Worm (Caenorhabditis elegans) whole organism, L4 larva: ENCODE results near the gene Y97E10AR.8.

Experiments used
- D1046.2 ChIP-seq: fragments of 200-800 bp; sonication (Bioruptor generic); IDR thresholded peaks from 2 replicates; pipeline ENCODE4 v1.3.6; 2022; ENCODE audit warnings: missing genetic modification characterization, missing compliant biosample characterization
- F37D6.2 ChIP-seq: sonication (generic microtip); optimal IDR thresholded peaks from 2 replicates; lab custom pipeline; 2016; ENCODE audit warnings: mild to moderate bottlenecking, missing genetic modification characterization, missing compliant biosample characterization
- F44E2.7 ChIP-seq: fragments of 200-800 bp; sonication (Bioruptor generic); IDR thresholded peaks from 2 replicates; pipeline ENCODE4 v2.1.2; 2022; ENCODE audit warnings: missing genetic modification characterization, missing compliant biosample characterization
- R02D3.7 ChIP-seq: fragments of 150-350 bp; sonication (generic microtip); optimal IDR thresholded peaks from 3 replicates; lab custom pipeline; 2014; ENCODE audit warnings: missing biosample characterization, missing genetic modification characterization
- Y105C5A.15 ChIP-seq: fragments of 200-800 bp; sonication (Bioruptor generic); IDR thresholded peaks from 2 replicates; pipeline ENCODE4 v1.3.6; 2022; ENCODE audit warnings: missing genetic modification characterization, missing compliant biosample characterization
- Y48G9A.11 ChIP-seq: fragments of 200-800 bp; sonication (Bioruptor generic); IDR thresholded peaks from 2 replicates; pipeline ENCODE4 v1.3.6; 2022; ENCODE audit warnings: missing genetic modification reagents, missing genetic modification characterization, missing compliant biosample characterization
- Y75B8A.6 ChIP-seq: fragments of 200-800 bp; sonication (Bioruptor generic); IDR thresholded peaks from 2 replicates; pipeline ENCODE4 v1.3.6; 2022; ENCODE audit warnings: missing genetic modification reagents, missing genetic modification characterization, missing compliant biosample characterization
- ZK337.2 ChIP-seq: fragments of 200-800 bp; sonication (Bioruptor generic); IDR thresholded peaks from 2 replicates; pipeline ENCODE4 v1.3.6; 2022; ENCODE audit warnings: missing genetic modification reagents, missing genetic modification characterization, missing compliant biosample characterization
- arid-1 ChIP-seq: fragments of 200-800 bp; sonication (Bioruptor generic); conservative IDR thresholded peaks from 2 replicates; pipeline ENCODE4 v1.3.6; 2022; ENCODE audit warnings: missing genetic modification reagents, missing genetic modification characterization, missing compliant biosample characterization
- attf-4 ChIP-seq: sonication (generic microtip); optimal IDR thresholded peaks from 3 replicates; lab custom pipeline; 2017; ENCODE audit warnings: missing biosample characterization, missing genetic modification characterization
- ceh-20 ChIP-seq: fragments of 200-800 bp; sonication (Bioruptor generic); IDR thresholded peaks from 2 replicates; pipeline ENCODE4 v1.3.6; 2022; ENCODE audit warnings: missing genetic modification reagents, missing genetic modification characterization, missing compliant biosample characterization
- ceh-28 ChIP-seq: fragments of 150-350 bp; optimal IDR thresholded peaks from 2 replicates; lab custom pipeline; 2014; ENCODE audit warnings: missing biosample characterization, missing genetic modification reagents, missing genetic modification characterization
- ceh-32 ChIP-seq: sonication (generic microtip); optimal IDR thresholded peaks from 2 replicates; lab custom pipeline; 2016; ENCODE audit warnings: mild to moderate bottlenecking, missing genetic modification characterization, missing compliant biosample characterization; ENCODE audit not compliant: poor library complexity
- daf-16 ChIP-seq, 3 experiments: sonication (generic microtip); optimal IDR thresholded peaks; 2 replicates each; lab custom pipeline; 2016 to 2017; ENCODE audit warnings: missing genetic modification characterization in 3 of 3, missing genetic modification reagents in 3 of 3, mild to moderate bottlenecking in 2 of 3, missing compliant biosample characterization in 2 of 3, missing biosample characterization in 1 of 3, moderate library complexity in 1 of 3
- daf-19 ChIP-seq: fragments of 200-800 bp; sonication (Bioruptor generic); conservative IDR thresholded peaks from 2 replicates; pipeline ENCODE4 v1.3.6; 2022; ENCODE audit warnings: missing genetic modification characterization, missing compliant biosample characterization
- daf-8 ChIP-seq: fragments of 200-800 bp; sonication (Bioruptor generic); IDR thresholded peaks from 2 replicates; pipeline ENCODE4 v1.3.6; 2022; ENCODE audit warnings: missing genetic modification characterization, missing compliant biosample characterization
- dmd-6 ChIP-seq: fragments of 200-800 bp; sonication (Bioruptor generic); IDR thresholded peaks from 2 replicates; pipeline ENCODE4 v1.3.6; 2022; ENCODE audit warnings: missing genetic modification reagents, missing genetic modification characterization, missing compliant biosample characterization
- dmd-8 ChIP-seq: fragments of 200-800 bp; sonication (Bioruptor generic); IDR thresholded peaks from 2 replicates; pipeline ENCODE4 v1.3.6; 2022; ENCODE audit warnings: missing genetic modification characterization, missing compliant biosample characterization
- dve-1 ChIP-seq: sonication (generic microtip); optimal IDR thresholded peaks from 2 replicates; lab custom pipeline; 2017; ENCODE audit warnings: antibody characterized with exemption, mild to moderate bottlenecking, missing genetic modification characterization, missing compliant biosample characterization; ENCODE audit not compliant: insufficient read depth
- egl-43 ChIP-seq: fragments of 200-800 bp; sonication (Bioruptor generic); IDR thresholded peaks from 2 replicates; pipeline ENCODE4 v1.3.6; 2022; ENCODE audit warnings: missing genetic modification reagents, missing genetic modification characterization, missing compliant biosample characterization
- hif-1 ChIP-seq, 2 experiments: sonication (generic microtip); optimal IDR thresholded peaks; 2 replicates each; lab custom pipeline; 2016 to 2017; ENCODE audit warnings: missing compliant biosample characterization in 2 of 2, missing genetic modification characterization in 2 of 2, missing genetic modification reagents in 2 of 2, missing genotype in 2 of 2, mild to moderate bottlenecking in 1 of 2
- hlh-30 ChIP-seq: sonication (generic microtip); optimal IDR thresholded peaks from 2 replicates; lab custom pipeline; 2017; ENCODE audit warnings: antibody characterized with exemption, mild to moderate bottlenecking, missing genetic modification characterization, missing compliant biosample characterization; ENCODE audit not compliant: insufficient read depth
- lin-1 ChIP-seq: fragments of 200-800 bp; sonication (Bioruptor generic); IDR thresholded peaks from 2 replicates; pipeline ENCODE4 v1.3.6; 2022; ENCODE audit warnings: missing genetic modification reagents, missing genetic modification characterization, missing compliant biosample characterization
- lin-29 ChIP-seq: fragments of 200-800 bp; sonication (Bioruptor generic); IDR thresholded peaks from 2 replicates; pipeline ENCODE4 v1.3.6; 2022; ENCODE audit warnings: missing genetic modification reagents, missing genetic modification characterization, missing compliant biosample characterization
- lin-38 ChIP-seq: fragments of 200-800 bp; sonication (Bioruptor generic); IDR thresholded peaks from 2 replicates; pipeline ENCODE4 v1.3.6; 2022; ENCODE audit warnings: missing genetic modification reagents, missing genetic modification characterization, missing compliant biosample characterization
- lin-39 ChIP-seq: fragments of 150-350 bp; optimal IDR thresholded peaks from 2 replicates; lab custom pipeline; 2014; ENCODE audit warnings: missing biosample characterization, missing genetic modification reagents, missing genetic modification characterization
- lsy-2 ChIP-seq, 2 experiments: fragments of 150-350 bp in 1 of 2; sonication (generic microtip) in 1 of 2; optimal IDR thresholded peaks; 2 replicates each; lab custom pipeline; 2014 to 2017; ENCODE audit warnings: missing biosample characterization in 2 of 2, missing genetic modification characterization in 2 of 2
- madf-5 ChIP-seq, 2 experiments: fragments of 200-800 bp; sonication (Bioruptor generic); IDR thresholded peaks; 2 replicates each; pipeline ENCODE4 v1.3.6; 2022; ENCODE audit warnings: missing compliant biosample characterization in 2 of 2, missing genetic modification characterization in 2 of 2
- mdt-29 ChIP-seq: fragments of 200-800 bp; sonication (Bioruptor generic); IDR thresholded peaks from 2 replicates; pipeline ENCODE4 v1.3.6; 2022; ENCODE audit warnings: missing genetic modification reagents, missing genetic modification characterization, missing compliant biosample characterization
- mxl-2 ChIP-seq: fragments of 200-800 bp; sonication (Bioruptor generic); conservative IDR thresholded peaks from 2 replicates; pipeline ENCODE4 v1.3.6; 2022; ENCODE audit warnings: missing genetic modification reagents, missing genetic modification characterization, missing compliant biosample characterization
- nhr-10 ChIP-seq: fragments of 150-350 bp; optimal IDR thresholded peaks from 2 replicates; lab custom pipeline; 2014; ENCODE audit warnings: missing biosample characterization, missing genetic modification characterization
- nhr-102 ChIP-seq: sonication (generic microtip); optimal IDR thresholded peaks from 2 replicates; lab custom pipeline; 2016; ENCODE audit warnings: mild to moderate bottlenecking, missing genetic modification characterization, moderate library complexity, missing compliant biosample characterization
- nhr-11 ChIP-seq: fragments of 150-350 bp; optimal IDR thresholded peaks from 2 replicates; lab custom pipeline; 2014; ENCODE audit warnings: missing biosample characterization, missing genetic modification characterization
- nhr-25 ChIP-seq: sonication (generic microtip); optimal IDR thresholded peaks from 2 replicates; lab custom pipeline; 2017; ENCODE audit warnings: missing genetic modification characterization, mild to moderate bottlenecking, missing compliant biosample characterization, antibody characterized with exemption, moderate library complexity, borderline replicate concordance; ENCODE audit not compliant: insufficient read depth
- nhr-28 ChIP-seq: fragments of 150-350 bp; optimal IDR thresholded peaks from 2 replicates; lab custom pipeline; 2014; ENCODE audit warnings: missing biosample characterization, missing genetic modification characterization
- nhr-48 ChIP-seq: sonication (generic microtip); optimal IDR thresholded peaks from 2 replicates; lab custom pipeline; 2016; ENCODE audit warnings: mild to moderate bottlenecking, missing genetic modification characterization, missing compliant biosample characterization
- pha-4 ChIP-seq, 2 experiments: fragments of 150-350 bp in 1 of 2; fragments of 200-800 bp in 1 of 2; sonication (Bioruptor generic) in 1 of 2; IDR thresholded peaks in 1 of 2; optimal IDR thresholded peaks in 1 of 2; 2 replicates each; pipeline versions ENCODE4 v1.3.6 to Lab custom; 2014 to 2022; ENCODE audit warnings: missing genetic modification characterization in 2 of 2, missing genetic modification reagents in 2 of 2, missing biosample characterization in 1 of 2, missing compliant biosample characterization in 1 of 2
- php-3 ChIP-seq: fragments of 200-800 bp; sonication (Bioruptor generic); IDR thresholded peaks from 2 replicates; pipeline ENCODE4 v1.3.6; 2022; ENCODE audit warnings: missing genetic modification reagents, missing genetic modification characterization, missing compliant biosample characterization
- rbr-2 ChIP-seq: sonication (generic microtip); optimal IDR thresholded peaks from 2 replicates; lab custom pipeline; 2016; ENCODE audit warnings: missing genotype, missing genetic modification characterization, missing compliant biosample characterization
- saeg-2 ChIP-seq: fragments of 200-800 bp; sonication (Bioruptor generic); IDR thresholded peaks from 2 replicates; pipeline ENCODE4 v1.3.6; 2022; ENCODE audit warnings: missing genetic modification reagents, missing genetic modification characterization, missing compliant biosample characterization
- snpc-4 ChIP-seq: fragments of 150-350 bp; optimal IDR thresholded peaks from 2 replicates; lab custom pipeline; 2014; ENCODE audit warnings: missing biosample characterization, missing genetic modification characterization
- spr-1 ChIP-seq: sonication (generic microtip); optimal IDR thresholded peaks from 2 replicates; lab custom pipeline; 2016; ENCODE audit warnings: mild to moderate bottlenecking, missing genetic modification characterization, missing compliant biosample characterization
- spr-3 ChIP-seq: fragments of 200-800 bp; sonication (Bioruptor generic); optimal IDR thresholded peaks from 2 replicates; lab custom pipeline; 2018; ENCODE audit warnings: mild to moderate bottlenecking, missing genetic modification characterization, missing compliant biosample characterization
- tra-1 ChIP-seq: fragments of 200-800 bp; sonication (Bioruptor generic); IDR thresholded peaks from 2 replicates; pipeline ENCODE4 v1.3.6; 2022; ENCODE audit warnings: missing genetic modification reagents, missing genetic modification characterization, missing compliant biosample characterization
- unc-130 ChIP-seq: sonication (generic microtip); optimal IDR thresholded peaks from 2 replicates; lab custom pipeline; 2016; ENCODE audit warnings: missing genetic modification reagents, missing genetic modification characterization, missing compliant biosample characterization
- unc-62 ChIP-seq, 3 experiments: fragments of 150-350 bp in 1 of 3; sonication (generic microtip); optimal IDR thresholded peaks in 2 of 3; peaks in 1 of 3; 1 replicate in 1 of 3; 2 replicates in 2 of 3; lab custom pipeline; 2014 to 2017; ENCODE audit warnings: missing biosample characterization in 3 of 3, missing genetic modification characterization in 3 of 3, missing genetic modification reagents in 3 of 3, missing genotype in 1 of 3
- zag-1 ChIP-seq: fragments of 150-350 bp; optimal IDR thresholded peaks from 2 replicates; lab custom pipeline; 2014; ENCODE audit warnings: missing biosample characterization, missing genetic modification characterization
- ztf-7 ChIP-seq: fragments of 150-350 bp; optimal IDR thresholded peaks from 2 replicates; lab custom pipeline; 2014; ENCODE audit warnings: missing biosample characterization, missing genetic modification characterization

The Y97E10AR.8 gene

DNA sequence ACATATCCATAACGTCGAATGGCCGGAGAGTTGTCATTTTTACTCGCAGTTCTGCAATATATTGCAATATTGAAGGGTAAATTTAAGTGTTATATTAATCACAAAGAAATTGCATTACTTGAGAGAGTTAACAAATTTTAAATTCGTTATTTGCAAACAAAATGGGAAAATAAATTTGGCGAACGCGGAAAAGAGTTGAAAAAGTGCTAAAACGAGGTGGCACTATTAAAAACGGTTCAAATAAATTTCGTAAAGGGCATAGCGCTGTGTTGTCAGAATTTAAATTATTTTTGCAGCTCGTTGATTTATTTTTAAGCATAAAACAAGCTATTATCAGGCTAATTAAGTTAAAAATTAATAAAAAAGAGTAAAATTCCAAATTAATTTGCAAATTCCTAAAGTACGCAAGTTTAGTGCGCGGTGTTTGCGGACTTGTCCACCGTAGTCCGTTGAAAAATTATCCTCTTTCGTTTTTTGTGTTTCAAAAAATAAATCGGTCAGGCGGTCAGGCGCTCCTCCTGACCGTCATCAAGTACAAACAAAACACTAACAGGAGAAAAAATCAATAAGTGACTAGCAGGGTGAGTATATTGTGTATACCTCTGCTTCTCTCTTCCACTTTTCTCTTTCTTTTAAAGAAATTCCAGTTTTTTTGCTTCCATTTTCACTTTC is 21.6 kb upstream of the Y97E10AR.8 start, which contains the start of the genes natb-1 and abhd-12 (continued):
- TF ChIP-seq ZK337.2 (GFP tag; lab: Robert Waterston, UW) (no peak), lin-38 (GFP tag; lab: Robert Waterston, UW) (no peak), spr-3 (GFP tag; lab: Kevin White, UChicago) (no peak), nhr-28 (tag; lab: Kevin White, UChicago) (peak; percentile 40), pha-4 (GFP tag; IDR thresholded peaks at IDR 0.05; lab: Robert Waterston, UW) (no peak), pha-4 (tag; optimal IDR thresholded peaks at IDR 0.05; lab: Kevin White, UChicago) (peak; percentile 92), zag-1 (tag; lab: Kevin White, UChicago) (no peak), nhr-10 (tag; lab: Kevin White, UChicago) (no peak), madf-5 (GFP tag; IDR thresholded peaks at IDR 0.05; lab: Robert Waterston, UW) (no peak), nhr-25 (tag; lab: Kevin White, UChicago) (no peak), hif-1 (tag; optimal IDR thresholded peaks at IDR 0.05; lab: Kevin White, UChicago) (no peak), spr-1 (tag; lab: Kevin White, UChicago) (no peak), ceh-28 (tag; lab: Kevin White, UChicago) (no peak), saeg-2 (GFP tag; lab: Robert Waterston, UW) (no peak), lsy-2 (tag; optimal IDR thresholded peaks at IDR 0.05; lab: Kevin White, UChicago) (peak; percentile 39 to 96), hlh-30 (tag; lab: Kevin White, UChicago) (peak; percentile 95), R02D3.7 (tag; lab: Kevin White, UChicago) (no peak), lin-1 (no peak), D1046.2 (GFP tag; lab: Robert Waterston, UW) (no peak), unc-62 (GFP tag; optimal IDR thresholded peaks at IDR 0.05 in 1 of 2; lab: Kevin White, UChicago) (no peak), unc-62 (tag; optimal IDR thresholded peaks at IDR 0.05; lab: Kevin White, UChicago) (no peak), php-3 (no peak), daf-19 (GFP tag; lab: Robert Waterston, UW) (no peak), dve-1 (tag; lab: Kevin White, UChicago) (peak; percentile 57), ceh-32 (tag; lab: Kevin White, UChicago) (no peak), tra-1 (no peak), ceh-20 (GFP tag; lab: Robert Waterston, UW) (no peak), rbr-2 (tag; lab: Kevin White, UChicago) (no peak), Y48G9A.11 (GFP tag; lab: Robert Waterston, UW) (no peak), ztf-7 (no peak), Y75B8A.6 (GFP tag; lab: Robert Waterston, UW) (no peak), dmd-6 (no peak), F44E2.7 (GFP tag; lab: Robert Waterston, UW) (no peak), lin-39 (tag; lab: Kevin White, UChicago) (no peak), lin-29 (no peak), unc-130 (GFP tag; lab: Kevin White, UChicago) (no peak), daf-16 (GFP tag; optimal IDR thresholded peaks at IDR 0.05; lab: Kevin White, UChicago) (no peak), daf-16 (tag; optimal IDR thresholded peaks at IDR 0.05; lab: Kevin White, UChicago) (peak; percentile 56), snpc-4 (tag; lab: Kevin White, UChicago) (no peak), nhr-11 (tag; lab: Kevin White, UChicago) (no peak), dmd-8 (GFP tag; lab: Robert Waterston, UW) (no peak), F37D6.2 (tag; lab: Kevin White, UChicago) (no peak), daf-8 (GFP tag; lab: Robert Waterston, UW) (no peak), nhr-48 (tag; lab: Kevin White, UChicago) (no peak), Y105C5A.15 (GFP tag; lab: Robert Waterston, UW) (no peak), mxl-2 (GFP tag; lab: Robert Waterston, UW) (no peak), egl-43 (no peak), mdt-29 (GFP tag; lab: Robert Waterston, UW) (no peak), nhr-102 (no peak), arid-1 (GFP tag; lab: Robert Waterston, UW) (no peak), attf-4 (tag; lab: Kevin White, UChicago) (no peak)
